Worm (Caenorhabditis elegans) whole organism, L3 larva: Measurements from ENCODE around the gene saps-1.
A peak's percentile ranks its signal among the peaks of the same experiment; 100 is the strongest.

Source experiments
- R02D3.7 ChIP-seq: fragments of 150-350 bp; optimal IDR thresholded peaks from 2 replicates; lab custom pipeline; 2014; ENCODE audit warnings: missing biosample characterization, missing genetic modification characterization
- ZK546.5 ChIP-seq: sonication (generic microtip); optimal IDR thresholded peaks from 2 replicates; lab custom pipeline; 2017; ENCODE audit warnings: missing biosample characterization, missing genetic modification characterization
- aly-2 ChIP-seq: fragments of 150-350 bp; optimal IDR thresholded peaks from 2 replicates; lab custom pipeline; 2014; ENCODE audit warnings: missing biosample characterization, missing genetic modification characterization
- ceh-28 ChIP-seq: fragments of 150-350 bp; optimal IDR thresholded peaks from 2 replicates; lab custom pipeline; 2014; ENCODE audit warnings: missing biosample characterization, missing genetic modification reagents, missing genetic modification characterization
- daf-12 ChIP-seq: fragments of 150-350 bp; optimal IDR thresholded peaks from 2 replicates; lab custom pipeline; 2014; ENCODE audit warnings: missing biosample characterization, missing genetic modification reagents, missing genetic modification characterization
- egl-27 ChIP-seq: sonication (generic microtip); optimal IDR thresholded peaks from 4 replicates; lab custom pipeline; 2017; ENCODE audit warnings: missing biosample characterization, missing genetic modification reagents, missing genetic modification characterization
- elt-2 ChIP-seq: sonication (generic microtip); optimal IDR thresholded peaks from 2 replicates; lab custom pipeline; 2016; ENCODE audit warnings: missing genetic modification reagents, mild to moderate bottlenecking, missing genetic modification characterization, missing compliant biosample characterization
- eor-1 ChIP-seq, 2 experiments: fragments of 150-350 bp; optimal IDR thresholded peaks; 2 replicates each; lab custom pipeline; 2014 to 2018; ENCODE audit warnings: missing biosample characterization in 2 of 2, missing genetic modification characterization in 2 of 2
- fkh-10 ChIP-seq: sonication (generic microtip); optimal IDR thresholded peaks from 2 replicates; lab custom pipeline; 2017; ENCODE audit warnings: missing biosample characterization, missing genetic modification reagents, missing genetic modification characterization
- fkh-2 ChIP-seq: fragments of 150-350 bp; optimal IDR thresholded peaks from 2 replicates; lab custom pipeline; 2014; ENCODE audit warnings: missing biosample characterization, missing genetic modification reagents, missing genetic modification characterization
- hmg-11 ChIP-seq: sonication (generic microtip); optimal IDR thresholded peaks from 2 replicates; lab custom pipeline; 2016; ENCODE audit warnings: missing genetic modification characterization, missing compliant biosample characterization
- jun-1 ChIP-seq: fragments of 150-350 bp; optimal IDR thresholded peaks from 2 replicates; lab custom pipeline; 2014; ENCODE audit warnings: missing biosample characterization, missing genetic modification reagents, missing genetic modification characterization
- lin-15B ChIP-seq: fragments of 150-350 bp; optimal IDR thresholded peaks from 2 replicates; lab custom pipeline; 2014; ENCODE audit warnings: missing biosample characterization, missing genetic modification characterization
- lin-39 ChIP-seq: fragments of 150-350 bp; optimal IDR thresholded peaks from 2 replicates; lab custom pipeline; 2018; ENCODE audit warnings: missing biosample characterization, missing genetic modification reagents, missing genetic modification characterization
- lsy-12 ChIP-seq: sonication (generic microtip); optimal IDR thresholded peaks from 2 replicates; lab custom pipeline; 2016; ENCODE audit warnings: mild to moderate bottlenecking, missing genetic modification characterization, missing compliant biosample characterization
- nfya-1 ChIP-seq: sonication (generic microtip); optimal IDR thresholded peaks from 2 replicates; lab custom pipeline; 2017; ENCODE audit warnings: missing genetic modification characterization, mild to moderate bottlenecking, missing compliant biosample characterization, antibody characterized with exemption, moderate library complexity; ENCODE audit not compliant: insufficient read depth
- nhr-11 ChIP-seq: fragments of 150-350 bp; optimal IDR thresholded peaks from 2 replicates; lab custom pipeline; 2014; ENCODE audit warnings: missing biosample characterization, missing genetic modification characterization
- nhr-12 ChIP-seq: fragments of 150-350 bp; optimal IDR thresholded peaks from 2 replicates; lab custom pipeline; 2014; ENCODE audit warnings: missing biosample characterization, missing genetic modification characterization
- nhr-23 ChIP-seq: fragments of 150-350 bp; optimal IDR thresholded peaks from 2 replicates; lab custom pipeline; 2014; ENCODE audit warnings: missing biosample characterization, missing genetic modification reagents, missing genetic modification characterization
- nhr-25 ChIP-seq: sonication (generic microtip); optimal IDR thresholded peaks from 2 replicates; lab custom pipeline; 2017; ENCODE audit warnings: missing biosample characterization, missing genetic modification characterization
- nhr-28 ChIP-seq: fragments of 150-350 bp; optimal IDR thresholded peaks from 2 replicates; lab custom pipeline; 2014; ENCODE audit warnings: missing biosample characterization, missing genetic modification characterization
- nhr-43 ChIP-seq: sonication (generic microtip); optimal IDR thresholded peaks from 2 replicates; lab custom pipeline; 2016; ENCODE audit warnings: mild to moderate bottlenecking, missing genetic modification characterization, missing compliant biosample characterization; ENCODE audit not compliant: poor library complexity, severe bottlenecking
- nhr-76 ChIP-seq: fragments of 150-350 bp; sonication (generic microtip); optimal IDR thresholded peaks from 5 replicates; lab custom pipeline; 2014; ENCODE audit warnings: missing biosample characterization, missing genetic modification characterization
- nhr-77 ChIP-seq: fragments of 150-350 bp; optimal IDR thresholded peaks from 2 replicates; lab custom pipeline; 2014; ENCODE audit warnings: missing biosample characterization, missing genetic modification characterization
- pha-4 ChIP-seq: fragments of 150-350 bp; optimal IDR thresholded peaks from 2 replicates; lab custom pipeline; 2014; ENCODE audit warnings: missing biosample characterization, missing genetic modification reagents, missing genetic modification characterization
- pqm-1 ChIP-seq: fragments of 150-350 bp; optimal IDR thresholded peaks from 2 replicates; lab custom pipeline; 2017; ENCODE audit warnings: missing biosample characterization, missing genetic modification characterization, inconsistent platforms
- sea-2 ChIP-seq: fragments of 150-350 bp; sonication (generic microtip); optimal IDR thresholded peaks from 4 replicates; lab custom pipeline; 2014; ENCODE audit warnings: missing biosample characterization, missing genetic modification reagents, missing genetic modification characterization
- tbx-2 ChIP-seq: sonication (generic microtip); optimal IDR thresholded peaks from 2 replicates; lab custom pipeline; 2016; ENCODE audit warnings: mild to moderate bottlenecking, missing genetic modification characterization, missing compliant biosample characterization
- unc-39 ChIP-seq: sonication (generic microtip); optimal IDR thresholded peaks from 4 replicates; lab custom pipeline; 2017; ENCODE audit warnings: missing biosample characterization, missing genetic modification characterization

Gene saps-1

DNA sequence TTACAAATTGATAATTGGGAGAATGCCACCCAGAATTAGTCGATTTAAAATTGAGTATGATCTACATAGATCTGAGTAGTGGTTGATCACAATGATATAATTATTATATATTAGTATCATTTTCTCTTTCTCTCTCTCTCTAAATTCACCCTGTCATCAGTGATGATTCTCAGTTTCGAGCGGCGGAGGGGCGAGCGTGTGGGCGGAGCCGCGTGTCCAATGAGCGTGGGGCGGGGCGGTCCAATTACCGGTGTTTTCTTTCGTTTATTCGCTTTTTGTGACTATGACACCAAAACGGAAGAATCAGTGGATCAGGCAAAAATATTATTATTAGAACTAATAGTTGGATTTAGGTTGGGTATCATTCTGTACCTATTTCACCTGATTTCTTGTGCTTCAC lies 17.5 kb upstream of the saps-1 start:
- TF ChIP-seq elt-2 (tag; lab: Kevin White, UChicago) (peak; percentile 8), nfya-1 (tag; lab: Kevin White, UChicago) (peak; percentile 95), nhr-11 (no peak), nhr-12 (tag; lab: Kevin White, UChicago) (no peak), nhr-76 (tag; lab: Kevin White, UChicago) (no peak), tbx-2 (tag; lab: Kevin White, UChicago) (no peak)
- TF ChIP-seq, all 47 proteins: peak for 2

ce11 chrII:11281177-11281576 lies 16.3 kb upstream of the saps-1 start:
- no peak for TF ChIP-seq nhr-28 (tag; lab: Kevin White, UChicago)
- no peak for TF ChIP-seq hmg-11 (tag; lab: Kevin White, UChicago)
- no peak for TF ChIP-seq fkh-2 (tag; lab: Kevin White, UChicago)
- no peak for TF ChIP-seq nhr-43
- TF ChIP-seq lin-15B (tag; lab: Kevin White, UChicago) = no peak
- no peak for TF ChIP-seq aly-2 (tag; lab: Kevin White, UChicago)
- no peak for TF ChIP-seq nhr-76 (tag; lab: Kevin White, UChicago)
- no peak for TF ChIP-seq sea-2 (GFP tag; lab: Kevin White, UChicago)
- TF ChIP-seq unc-39 = no peak
- TF ChIP-seq ZK546.5 (tag; lab: Kevin White, UChicago) = no peak
- no peak for TF ChIP-seq nhr-77 (tag; lab: Kevin White, UChicago)
- no peak for TF ChIP-seq nhr-23 (tag; lab: Kevin White, UChicago)
- TF ChIP-seq nhr-12 (tag; lab: Kevin White, UChicago) = no peak

- no peak for TF ChIP-seq jun-1 (tag; lab: Kevin White, UChicago)
- peak; percentile 27 for TF ChIP-seq elt-2 (tag; lab: Kevin White, UChicago)
Measured at ce11 chrII:11281666-11282065, 15.8 kb upstream of the saps-1 start, which contains the start of gene unc-130. Gene unc-130, plus strand, starts transcription at chrII:11281966.

- no peak for TF ChIP-seq lsy-12 (tag; lab: Kevin White, UChicago)
- peak; percentile 1 for TF ChIP-seq lin-39 (tag; lab: Kevin White, UChicago)
- no peak for TF ChIP-seq R02D3.7
- TF ChIP-seq unc-39 = no peak
- TF ChIP-seq egl-27 = no peak
Measured at ce11 chrII:11283013-11283412, 14.5 kb upstream of the saps-1 start.

DNA sequence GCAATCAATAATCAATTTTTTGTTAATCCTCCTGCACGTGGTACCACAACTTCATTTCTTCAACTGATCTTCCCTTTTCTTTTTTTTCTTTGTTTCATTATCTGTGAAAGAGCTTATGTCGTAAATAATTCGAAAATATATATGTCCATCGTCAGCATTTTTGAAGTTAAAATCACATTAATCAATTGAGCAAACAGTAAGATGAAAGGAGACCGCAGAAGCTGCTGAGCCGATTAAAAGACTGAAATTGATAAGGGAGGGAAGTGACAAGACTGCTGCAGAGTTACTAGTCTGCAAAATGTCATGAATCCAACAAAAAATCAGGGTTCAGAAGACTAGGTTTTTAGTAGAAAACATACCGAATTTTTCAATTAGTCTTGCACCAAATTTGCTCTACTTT lies 13.7 kb upstream of the saps-1 start:
- TF ChIP-seq eor-1 (tag; optimal IDR thresholded peaks at IDR 0.05; lab: Kevin White, UChicago) (no peak), pqm-1 (tag; lab: Kevin White, UChicago) (peak; percentile 31), elt-2 (tag; lab: Kevin White, UChicago) (peak; percentile 63)

DNA sequence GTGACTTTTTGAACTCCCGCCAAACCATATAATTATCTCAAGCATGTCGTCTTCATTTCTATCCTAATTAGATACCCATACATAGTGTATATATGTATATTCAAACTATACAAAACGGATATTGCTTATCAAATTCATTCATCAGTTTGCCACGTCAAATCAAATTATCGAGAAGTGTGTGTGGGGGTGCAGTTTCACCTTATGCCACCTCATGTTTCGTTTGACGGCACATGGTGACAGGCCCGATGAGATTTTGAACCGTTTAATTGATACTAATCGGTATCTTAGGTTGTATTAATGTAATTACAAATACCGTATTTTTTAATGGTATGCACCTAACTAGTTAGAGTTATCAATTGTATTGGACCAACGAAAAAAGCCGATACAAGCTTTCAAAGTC lies 12.8 kb upstream of the saps-1 start:
- TF ChIP-seq pha-4 (tag; lab: Kevin White, UChicago) = no peak
- TF ChIP-seq tbx-2 (tag; lab: Kevin White, UChicago) = no peak
- no peak for TF ChIP-seq daf-12 (tag; lab: Kevin White, UChicago)
- TF ChIP-seq elt-2 (tag; lab: Kevin White, UChicago) = no peak
- no peak for TF ChIP-seq nhr-12 (tag; lab: Kevin White, UChicago)
- no peak for TF ChIP-seq nhr-28 (tag; lab: Kevin White, UChicago)
- no peak for TF ChIP-seq nfya-1 (tag; lab: Kevin White, UChicago)
- TF ChIP-seq nhr-23 (tag; lab: Kevin White, UChicago) = no peak
- TF ChIP-seq nhr-43 = no peak
- TF ChIP-seq fkh-10 (GFP tag; lab: Kevin White, UChicago) = no peak
- no peak for TF ChIP-seq pqm-1 (tag; lab: Kevin White, UChicago)
- TF ChIP-seq sea-2 (GFP tag; lab: Kevin White, UChicago) = no peak
- no peak for TF ChIP-seq nhr-25
- no peak for TF ChIP-seq ceh-28 (tag; lab: Kevin White, UChicago)
- TF ChIP-seq aly-2 (tag; lab: Kevin White, UChicago) = no peak
- TF ChIP-seq lsy-12 (tag; lab: Kevin White, UChicago) = no peak
- no peak for TF ChIP-seq lin-15B (tag; lab: Kevin White, UChicago)
- TF ChIP-seq, all 47 proteins: peak for 0
